Fruit fly (Drosophila melanogaster): ENCODE data around the gene Ets21C.

Gene Ets21C

dm6 chr2L:552432-552929, at the start of gene Ets21C (continued):
- TF ChIP-seq shn (GFP tag; optimal IDR thresholded peaks at IDR 0.05) (peak; percentile 97), fd102C (GFP tag; optimal IDR thresholded peaks at IDR 0.05) (no peak), BEAF-32 (GFP tag; optimal IDR thresholded peaks at IDR 0.05) (no peak), kay (GFP tag; optimal IDR thresholded peaks at IDR 0.05) (peak; percentile 98), row (GFP tag; IDR thresholded peaks at IDR 0.05) (0 out of 3 replicates have a peak, but pooled peaks have one; percentile 13), CG8765 (GFP tag; IDR thresholded peaks at IDR 0.05) (no peak), CG31365 (tag; optimal IDR thresholded peaks at IDR 0.05) (no peak), Hey (tag; optimal IDR thresholded peaks at IDR 0.05) (peak; percentile 3), CG34422 (GFP tag; IDR thresholded peaks at IDR 0.05) (peak; percentile 45; the same call in 1 of the 3 replicates), fu2 (GFP tag; optimal IDR thresholded peaks at IDR 0.05) (no peak), CrebB (tag; optimal IDR thresholded peaks at IDR 0.05) (peak; percentile 18), pnt (GFP tag; optimal IDR thresholded peaks at IDR 0.05) (no peak), ATbp (GFP tag; optimal IDR thresholded peaks at IDR 0.05) (no peak), usp (GFP tag; optimal IDR thresholded peaks at IDR 0.05) (no peak), crol (GFP tag; IDR thresholded peaks at IDR 0.05) (peak; percentile 90), Eip74EF (GFP tag; optimal IDR thresholded peaks at IDR 0.05) (peak in 1 of 2 experiments; percentile 40), her (GFP tag; optimal IDR thresholded peaks at IDR 0.05) (peak; percentile 38), CG12744 (GFP tag; optimal IDR thresholded peaks at IDR 0.05) (no peak), CG7556 (GFP tag; optimal IDR thresholded peaks at IDR 0.05) (no peak), Meics (GFP tag; optimal IDR thresholded peaks at IDR 0.05) (peak; percentile 28), CG9932 (GFP tag; IDR thresholded peaks at IDR 0.05) (peak; percentile 36), CG2712 (tag; optimal IDR thresholded peaks at IDR 0.05) (no peak), Lpt (GFP tag; optimal IDR thresholded peaks at IDR 0.05) (no peak), org-1 (GFP tag; optimal IDR thresholded peaks at IDR 0.05) (peak; percentile 16), Myb (GFP tag; optimal IDR thresholded peaks at IDR 0.05) (no peak), Dll (GFP tag; IDR thresholded peaks at IDR 0.05; ENCODE audit: partially characterized antibody) (0 out of 4 replicates have a peak, but pooled peaks have one; percentile 42), CG15011 (GFP tag; optimal IDR thresholded peaks at IDR 0.05) (no peak), Deaf1 (tag; optimal IDR thresholded peaks at IDR 0.05) (peak; percentile 97), ap (GFP tag; IDR thresholded peaks at IDR 0.05) (no peak), exex (tag; optimal IDR thresholded peaks at IDR 0.05) (peak; percentile 34), bsh (GFP tag; optimal IDR thresholded peaks at IDR 0.05) (peak in 1 of 2 experiments; percentile 27), CG10366 (GFP tag; IDR thresholded peaks at IDR 0.05) (no peak), sr (GFP tag; IDR thresholded peaks at IDR 0.05) (0 out of 3 replicates have a peak, but pooled peaks have one; percentile 4), CG12769 (tag; optimal IDR thresholded peaks at IDR 0.05) (peak; percentile 93), CG14441 (GFP tag; IDR thresholded peaks at IDR 0.05) (no peak)

dm6 chr2L:602439-602879, 49.7 kb upstream of the Ets21C start, which contains the start of gene CG13689:
Gene CG13689, plus strand, starts transcription at chr2L:602813.
- TF ChIP-seq gt (GFP tag; IDR thresholded peaks at IDR 0.05) (no peak), prd (optimal IDR thresholded peaks at IDR 0.05) (no peak), prd (GFP tag; IDR thresholded peaks at IDR 0.05) (peak; percentile 61; the same call in 2 of the 3 replicates), E2f1 (GFP tag; IDR thresholded peaks at IDR 0.05) (peak; percentile 57), BEAF-32 (GFP tag; optimal IDR thresholded peaks at IDR 0.05) (peak; percentile 35), Sox100B (GFP tag; optimal IDR thresholded peaks at IDR 0.05) (no peak), B-H2 (GFP tag; optimal IDR thresholded peaks at IDR 0.05) (no peak), gem (tag; optimal IDR thresholded peaks at IDR 0.05) (peak; percentile 67), zfh1 (GFP tag; IDR thresholded peaks at IDR 0.05) (peak; percentile 70), Hsf (GFP tag; optimal IDR thresholded peaks at IDR 0.05) (peak; percentile 68), Dip3 (GFP tag; optimal IDR thresholded peaks at IDR 0.05) (peak; percentile 13), Rx (GFP tag; IDR thresholded peaks at IDR 0.05) (0 out of 2 replicates have a peak, but pooled peaks have one; percentile 12), pum (GFP tag; optimal IDR thresholded peaks at IDR 0.05) (peak; percentile 35), Pdp1 (GFP tag; optimal IDR thresholded peaks at IDR 0.05) (peak in 1 of 2 experiments; percentile 29), Meics (GFP tag; optimal IDR thresholded peaks at IDR 0.05) (peak; percentile 52), CG30403 (GFP tag; optimal IDR thresholded peaks at IDR 0.05) (peak; percentile 68), p53 (GFP tag; optimal IDR thresholded peaks at IDR 0.05) (no peak), Aef1 (GFP tag; IDR thresholded peaks at IDR 0.05) (peak; percentile 46; the same call in 1 of the 3 replicates), CG11695 (GFP tag; IDR thresholded peaks at IDR 0.05) (no peak)

Measured in whole organism, embryonic.